Worm (Caenorhabditis elegans): Measurements from ENCODE around the gene mrps-12.

DNA sequence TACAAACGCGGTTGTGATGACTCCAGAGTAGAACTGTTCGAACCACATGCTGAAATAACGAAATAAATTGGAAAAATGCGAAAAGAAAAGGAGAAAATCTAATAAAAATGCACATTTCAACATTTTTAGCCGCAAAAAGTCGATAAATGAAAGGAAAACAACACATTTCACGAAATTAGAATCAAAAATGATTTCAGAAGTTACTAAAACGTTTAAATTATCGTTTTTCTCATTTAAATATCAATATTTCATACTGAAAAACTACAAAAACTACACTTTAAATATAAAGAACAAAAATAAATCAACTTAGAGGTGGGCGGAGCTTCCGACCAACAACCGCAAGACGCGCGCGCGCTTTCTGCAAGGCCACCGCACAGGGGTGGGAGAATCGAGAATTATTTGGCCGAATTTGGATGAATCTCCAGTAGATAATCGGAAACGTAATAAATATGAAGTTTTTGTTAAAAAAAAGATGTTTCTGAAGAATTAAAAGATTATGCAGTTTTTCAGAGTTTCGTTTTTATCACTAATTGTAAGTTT lies 14.0 kb downstream of the mrps-12 start, which contains the start of gene ndua-1:
- TF ChIP-seq ztf-29 (GFP tag; IDR thresholded peaks at IDR 0.05) (no peak), cog-1 (tag; optimal IDR thresholded peaks at IDR 0.05) (no peak), med-1 (GFP tag; optimal IDR thresholded peaks at IDR 0.05; ENCODE audit: insufficient read depth) (peak; percentile 41), flt-1 (GFP tag; IDR thresholded peaks at IDR 0.05) (peak; percentile 65; the same call in 1 of the 2 replicates), klf-2 (GFP tag; conservative IDR thresholded peaks at IDR 0.05) (no peak), tab-1 (GFP tag; IDR thresholded peaks at IDR 0.05) (peak; percentile 41; the same call in 1 of the 2 replicates), ref-1 (GFP tag; conservative IDR thresholded peaks at IDR 0.05) (no peak), T22C8.4 (GFP tag; IDR thresholded peaks at IDR 0.05) (no peak), ztf-23 (GFP tag; IDR thresholded peaks at IDR 0.05) (peak; percentile 57; the same call in 1 of the 2 replicates)
